Worm (Caenorhabditis elegans) whole organism, early embryonic: ENCODE results near the gene C10B5.1.

Experiments
- B0310.2 ChIP-seq: sonication (generic microtip); optimal IDR thresholded peaks from 2 replicates; lab custom pipeline; 2016; ENCODE audit warnings: mild to moderate bottlenecking, missing genetic modification characterization, missing compliant biosample characterization
- F13C5.2 ChIP-seq: sonication (generic microtip); optimal IDR thresholded peaks from 2 replicates; lab custom pipeline; 2017; ENCODE audit warnings: mild to moderate bottlenecking, missing genetic modification characterization, inconsistent platforms, missing compliant biosample characterization
- aly-1 ChIP-seq: sonication (generic microtip); optimal IDR thresholded peaks from 2 replicates; lab custom pipeline; 2016; ENCODE audit warnings: missing genetic modification characterization, missing compliant biosample characterization
- ama-1 ChIP-seq: fragments of 150-350 bp; optimal IDR thresholded peaks from 2 replicates; lab custom pipeline; 2014
- ceh-13 ChIP-seq: fragments of 200-800 bp; sonication (Bioruptor generic); optimal IDR thresholded peaks from 2 replicates; lab custom pipeline; 2018; ENCODE audit warnings: mild to moderate bottlenecking, missing genetic modification characterization, missing compliant biosample characterization
- ceh-36 ChIP-seq: sonication (generic microtip); optimal IDR thresholded peaks from 2 replicates; lab custom pipeline; 2016; ENCODE audit warnings: missing genetic modification characterization, inconsistent platforms, missing compliant biosample characterization
- ets-7 ChIP-seq: sonication (generic microtip); optimal IDR thresholded peaks from 2 replicates; lab custom pipeline; 2016; ENCODE audit warnings: missing genotype, missing genetic modification characterization, missing compliant biosample characterization
- flt-1 ChIP-seq: fragments of 200-800 bp; sonication (Bioruptor generic); IDR thresholded peaks from 2 replicates; pipeline ENCODE4 v1.3.6; 2022; ENCODE audit warnings: missing genetic modification characterization, missing compliant biosample characterization
- hmbx-1 ChIP-seq: sonication (generic microtip); optimal IDR thresholded peaks from 2 replicates; lab custom pipeline; 2016; ENCODE audit warnings: mild to moderate bottlenecking, missing genetic modification characterization, missing compliant biosample characterization
- hmg-4 ChIP-seq: fragments of 200-800 bp; sonication (Bioruptor generic); optimal IDR thresholded peaks from 2 replicates; lab custom pipeline; 2018; ENCODE audit warnings: mild to moderate bottlenecking, missing genetic modification characterization, missing compliant biosample characterization
- hnd-1 ChIP-seq: sonication (generic microtip); optimal IDR thresholded peaks from 2 replicates; lab custom pipeline; 2016; ENCODE audit warnings: missing genetic modification characterization, missing compliant biosample characterization
- pes-1 ChIP-seq: fragments of 200-800 bp; sonication (Bioruptor generic); IDR thresholded peaks from 2 replicates; pipeline ENCODE4 v1.3.6; 2022; ENCODE audit warnings: missing genetic modification reagents, missing genetic modification characterization, missing compliant biosample characterization
- scrt-1 ChIP-seq: fragments of 200-800 bp; sonication (Bioruptor generic); IDR thresholded peaks from 2 replicates; pipeline ENCODE4 v1.3.6; 2022; ENCODE audit warnings: missing genetic modification characterization, missing compliant biosample characterization
- sea-1 ChIP-seq: fragments of 200-800 bp; sonication (Bioruptor generic); conservative IDR thresholded peaks from 2 replicates; pipeline ENCODE4 v1.3.6; 2022; ENCODE audit warnings: missing genetic modification characterization, missing compliant biosample characterization
- tbx-11 ChIP-seq: fragments of 200-800 bp; sonication (Bioruptor generic); IDR thresholded peaks from 2 replicates; pipeline ENCODE4 v1.3.6; 2022; ENCODE audit warnings: missing genetic modification characterization, missing compliant biosample characterization
- tbx-37 ChIP-seq: fragments of 200-800 bp; sonication (Bioruptor generic); conservative IDR thresholded peaks from 2 replicates; pipeline ENCODE4 v1.3.6; 2022; ENCODE audit warnings: missing genetic modification reagents, missing genetic modification characterization, missing compliant biosample characterization
- tra-4 ChIP-seq: sonication (generic microtip); optimal IDR thresholded peaks from 2 replicates; lab custom pipeline; 2017; ENCODE audit warnings: missing genetic modification characterization, missing compliant biosample characterization

The C10B5.1 gene

ce11 chrV:8629029-8629428 lies 48.0 kb downstream of the C10B5.1 start, which contains the start of gene F41E6.12:
Gene F41E6.12, minus strand, starts transcription at chrV:8629129.
- TF ChIP-seq ama-1 (lab: Kevin White, UChicago) (no peak), F13C5.2 (tag; lab: Kevin White, UChicago) (no peak), hmbx-1 (no peak), tbx-11 (GFP tag; lab: Robert Waterston, UW) (no peak), pes-1 (GFP tag; lab: Robert Waterston, UW) (no peak), ceh-36 (tag; lab: Kevin White, UChicago) (no peak), hnd-1 (no peak), tbx-37 (GFP tag; lab: Robert Waterston, UW) (no peak), ets-7 (tag; lab: Kevin White, UChicago) (no peak), flt-1 (GFP tag; lab: Robert Waterston, UW) (no peak), tra-4 (tag; lab: Kevin White, UChicago) (no peak), B0310.2 (no peak), hmg-4 (GFP tag; lab: Kevin White, UChicago) (no peak), scrt-1 (GFP tag; lab: Robert Waterston, UW) (no peak), aly-1 (no peak), ceh-13 (GFP tag; lab: Kevin White, UChicago) (no peak), sea-1 (GFP tag; lab: Robert Waterston, UW) (no peak)

ce11 chrV:8631277-8631765 lies 50.3 kb downstream of the C10B5.1 start, which contains the start of gene atg-18:
Gene atg-18, minus strand, starts transcription at chrV:8631327.
- TF ChIP-seq B0310.2 (no peak), ets-7 (tag; lab: Kevin White, UChicago) (peak; percentile 33), ceh-36 (tag; lab: Kevin White, UChicago) (peak; percentile 23), F13C5.2 (tag; lab: Kevin White, UChicago) (peak; percentile 77), tbx-37 (GFP tag; lab: Robert Waterston, UW) (peak; percentile 20; the same call in 1 of the 2 replicates), pes-1 (GFP tag; lab: Robert Waterston, UW) (peak; percentile 67), scrt-1 (GFP tag; lab: Robert Waterston, UW) (peak; percentile 65; the same call in 1 of the 2 replicates), aly-1 (peak; percentile 43), flt-1 (GFP tag; lab: Robert Waterston, UW) (no peak; the same call in 1 of the 2 replicates), hnd-1 (peak; percentile 28), tbx-11 (GFP tag; lab: Robert Waterston, UW) (peak; percentile 71; the same call in 1 of the 2 replicates), ama-1 (lab: Kevin White, UChicago) (no peak), tra-4 (tag; lab: Kevin White, UChicago) (no peak), ceh-13 (GFP tag; lab: Kevin White, UChicago) (no peak), hmbx-1 (no peak), hmg-4 (GFP tag; lab: Kevin White, UChicago) (no peak), sea-1 (GFP tag; lab: Robert Waterston, UW) (peak; percentile 73)

- no peak for TF ChIP-seq B0310.2
- no peak for TF ChIP-seq ama-1 (lab: Kevin White, UChicago)
- no peak for TF ChIP-seq scrt-1 (GFP tag; lab: Robert Waterston, UW)
- no peak for TF ChIP-seq hmbx-1
- no peak for TF ChIP-seq aly-1
- no peak for TF ChIP-seq sea-1 (GFP tag; lab: Robert Waterston, UW)
- no peak for TF ChIP-seq hnd-1
- no peak for TF ChIP-seq tbx-11 (GFP tag; lab: Robert Waterston, UW)
- TF ChIP-seq hmg-4 (GFP tag; lab: Kevin White, UChicago), result no peak
Observed at ce11 chrV:8632788-8633187, 51.7 kb downstream of the C10B5.1 start.
